Fruit fly (Drosophila melanogaster) whole organism, embryonic: Measurements from ENCODE around the gene CG13117.

ENCODE experiments used
- Adf1 ChIP-seq: fragments of 200-800 bp; sonication (Bioruptor generic); IDR thresholded peaks from 2 replicates; pipeline ENCODE4 v1.3.6; 2022; ENCODE audit warnings: missing biosample characterization, missing genetic modification characterization
- Blimp-1 ChIP-seq: fragments of 200-800 bp; sonication (Bioruptor generic); optimal IDR thresholded peaks from 3 replicates; lab custom pipeline; 2018; ENCODE audit warnings: missing biosample characterization, missing genetic modification characterization, mild to moderate bottlenecking, moderate library complexity, missing genetic modification reagents
- Bteb2 ChIP-seq: fragments of 200-800 bp; sonication (Bioruptor generic); optimal IDR thresholded peaks from 2 replicates; lab custom pipeline; 2016; ENCODE audit warnings: missing biosample characterization, missing genetic modification characterization
- CG10431 ChIP-seq: fragments of 200-800 bp; sonication (Bioruptor generic); optimal IDR thresholded peaks from 3 replicates; lab custom pipeline; 2018; ENCODE audit warnings: missing biosample characterization, mild to moderate bottlenecking, missing genetic modification characterization
- CG12942 ChIP-seq: fragments of 200-800 bp; sonication (Bioruptor generic); optimal IDR thresholded peaks from 3 replicates; lab custom pipeline; 2016; ENCODE audit warnings: missing biosample characterization, missing genetic modification characterization
- CG13287 ChIP-seq: fragments of 200-800 bp; sonication (Bioruptor generic); IDR thresholded peaks from 2 replicates; pipeline ENCODE4 v1.3.6; 2022; ENCODE audit warnings: missing biosample characterization, missing genetic modification characterization; ENCODE audit not compliant: partially characterized antibody
- CG13775 ChIP-seq: fragments of 200-800 bp; sonication (Bioruptor generic); optimal IDR thresholded peaks from 3 replicates; lab custom pipeline; 2017; ENCODE audit warnings: missing biosample characterization, mild to moderate bottlenecking, missing genetic modification characterization
- CG14860 ChIP-seq: fragments of 200-800 bp; sonication (Bioruptor generic); IDR thresholded peaks from 3 replicates; pipeline ENCODE4 v1.3.6; 2022; ENCODE audit warnings: missing biosample characterization, missing genetic modification characterization; ENCODE audit not compliant: partially characterized antibody
- CG1603 ChIP-seq: fragments of 200-800 bp; sonication (Bioruptor generic); optimal IDR thresholded peaks from 2 replicates; lab custom pipeline; 2019; ENCODE audit warnings: missing biosample characterization, mild to moderate bottlenecking, missing genetic modification characterization, moderate library complexity
- CG17186 ChIP-seq: fragments of 200-800 bp; sonication (Bioruptor generic); optimal IDR thresholded peaks from 3 replicates; lab custom pipeline; 2017; ENCODE audit warnings: missing biosample characterization, missing genetic modification reagents, missing genetic modification characterization
- CG17361 ChIP-seq: fragments of 200-800 bp; sonication (Bioruptor generic); IDR thresholded peaks from 3 replicates; pipeline ENCODE4 v1.3.6; 2022; ENCODE audit warnings: missing biosample characterization, missing genetic modification characterization
- CG17612 ChIP-seq: fragments of 200-800 bp; sonication (Bioruptor generic); IDR thresholded peaks from 2 replicates; pipeline ENCODE4 v1.3.6; 2022; ENCODE audit warnings: missing biosample characterization, missing genetic modification characterization
- CG2199 ChIP-seq: fragments of 200-800 bp; sonication (Bioruptor generic); IDR thresholded peaks from 3 replicates; pipeline ENCODE4 v1.3.6; 2022; ENCODE audit warnings: missing biosample characterization, missing genetic modification characterization
- CG3407 ChIP-seq: fragments of 200-800 bp; sonication (Bioruptor generic); optimal IDR thresholded peaks from 2 replicates; lab custom pipeline; 2018; ENCODE audit warnings: missing biosample characterization, mild to moderate bottlenecking, missing genetic modification characterization
- CG3847 ChIP-seq: fragments of 200-800 bp; sonication (Bioruptor generic); IDR thresholded peaks from 2 replicates; pipeline ENCODE4 v1.3.6; 2022; ENCODE audit warnings: missing biosample characterization, missing genetic modification characterization
- CG4404 ChIP-seq: fragments of 200-800 bp; sonication (Bioruptor generic); IDR thresholded peaks from 2 replicates; pipeline ENCODE4 v1.3.6; 2022; ENCODE audit warnings: missing biosample characterization, missing genetic modification characterization
- CG4424 ChIP-seq: fragments of 200-800 bp; sonication (Bioruptor generic); optimal IDR thresholded peaks from 3 replicates; lab custom pipeline; 2016; ENCODE audit warnings: missing biosample characterization, missing genetic modification characterization
- CG4617 ChIP-seq: fragments of 200-800 bp; sonication (Bioruptor generic); optimal IDR thresholded peaks from 3 replicates; lab custom pipeline; 2016; ENCODE audit warnings: missing biosample characterization, missing genetic modification characterization, borderline replicate concordance
- Dip3 ChIP-seq: fragments of 200-800 bp; sonication (Bioruptor generic); optimal IDR thresholded peaks from 3 replicates; lab custom pipeline; 2016; ENCODE audit warnings: missing biosample characterization, missing genetic modification characterization
- E2f1 ChIP-seq: fragments of 200-800 bp; sonication (Bioruptor generic); IDR thresholded peaks from 2 replicates; pipeline ENCODE4 v1.3.6; 2022; ENCODE audit warnings: missing biosample characterization, missing genetic modification characterization
- Eip74EF ChIP-seq, 2 experiments: fragments of 200-800 bp in 1 of 2; fragments of >200 bp in 1 of 2; sonication (Bioruptor generic) in 1 of 2; optimal IDR thresholded peaks; 2 replicates each; lab custom pipeline; 2017 to 2019; ENCODE audit warnings: missing biosample characterization in 2 of 2, missing genetic modification characterization in 2 of 2, mild to moderate bottlenecking in 1 of 2, moderate library complexity in 1 of 2
- H2.0 ChIP-seq: fragments of 200-800 bp; sonication (Bioruptor generic); IDR thresholded peaks from 2 replicates; pipeline ENCODE4 v1.3.6; 2022; ENCODE audit warnings: missing biosample characterization, missing genetic modification characterization
- Lhr ChIP-seq: fragments of 200-800 bp; sonication (Bioruptor generic); optimal IDR thresholded peaks from 3 replicates; lab custom pipeline; 2017; ENCODE audit warnings: mild to moderate bottlenecking, missing biosample characterization, missing genetic modification reagents, missing genetic modification characterization
- MESR4 ChIP-seq: fragments of 200-800 bp; sonication (Bioruptor generic); optimal IDR thresholded peaks from 2 replicates; lab custom pipeline; 2018; ENCODE audit warnings: missing biosample characterization, mild to moderate bottlenecking, missing genetic modification characterization, moderate library complexity
- Med ChIP-seq: fragments of 200-800 bp; sonication (Bioruptor generic); peaks from one replicate; lab custom pipeline; 2016; ENCODE audit warnings: missing biosample characterization, missing genetic modification characterization, mild to moderate bottlenecking, inconsistent platforms, moderate library complexity
- Meics ChIP-seq: fragments of 200-800 bp; sonication (Bioruptor generic); optimal IDR thresholded peaks from 2 replicates; lab custom pipeline; 2017; ENCODE audit warnings: missing biosample characterization, mild to moderate bottlenecking, missing genetic modification characterization
- Mes4 ChIP-seq: fragments of 200-800 bp; sonication (Bioruptor generic); optimal IDR thresholded peaks from 2 replicates; lab custom pipeline; 2016; ENCODE audit warnings: missing biosample characterization, missing genetic modification characterization
- NC2β ChIP-seq: fragments of 200-800 bp; sonication (Bioruptor generic); optimal IDR thresholded peaks from 2 replicates; lab custom pipeline; 2016; ENCODE audit warnings: missing biosample characterization, missing genetic modification characterization
- Spps ChIP-seq: fragments of 200-800 bp; sonication (Bioruptor generic); optimal IDR thresholded peaks from 2 replicates; lab custom pipeline; 2018; ENCODE audit warnings: missing biosample characterization, mild to moderate bottlenecking, missing genetic modification characterization
- TFAM ChIP-seq: fragments of 200-800 bp; sonication (Bioruptor generic); optimal IDR thresholded peaks from 2 replicates; lab custom pipeline; 2017; ENCODE audit warnings: missing biosample characterization, missing genetic modification characterization, inconsistent platforms
- bab2 ChIP-seq: fragments of 200-800 bp; sonication (Bioruptor generic); optimal IDR thresholded peaks from 2 replicates; lab custom pipeline; 2016; ENCODE audit warnings: missing biosample characterization, missing genetic modification characterization
- btn ChIP-seq: fragments of 200-800 bp; sonication (Bioruptor generic); optimal IDR thresholded peaks from 2 replicates; lab custom pipeline; 2016; ENCODE audit warnings: missing biosample characterization, missing genetic modification characterization
- chif ChIP-seq, 2 experiments: fragments of 200-800 bp; sonication (Bioruptor generic); optimal IDR thresholded peaks; 3 replicates each; lab custom pipeline; 2016; ENCODE audit warnings: missing biosample characterization in 2 of 2, missing genetic modification characterization in 2 of 2
- dati ChIP-seq: fragments of 200-800 bp; sonication (Bioruptor generic); IDR thresholded peaks from 2 replicates; pipeline ENCODE4 v1.3.6; 2022; ENCODE audit warnings: missing biosample characterization, missing genetic modification characterization
- dm ChIP-seq: fragments of 200-800 bp; sonication (Bioruptor generic); optimal IDR thresholded peaks from 3 replicates; lab custom pipeline; 2016; ENCODE audit warnings: missing biosample characterization, missing genetic modification characterization
- fru ChIP-seq: fragments of >200 bp; optimal IDR thresholded peaks from 2 replicates; lab custom pipeline; 2017
- fu2 ChIP-seq: fragments of 200-800 bp; sonication (Bioruptor generic); optimal IDR thresholded peaks from 2 replicates; lab custom pipeline; 2016; ENCODE audit warnings: missing biosample characterization, missing genetic modification characterization
- gro ChIP-seq: fragments of 200-800 bp; sonication (Bioruptor generic); optimal IDR thresholded peaks from 2 replicates; lab custom pipeline; 2016; ENCODE audit warnings: missing biosample characterization, missing genetic modification characterization
- ham ChIP-seq: fragments of 200-800 bp; sonication (Bioruptor generic); IDR thresholded peaks from 2 replicates; pipeline ENCODE4 v1.3.6; 2022; ENCODE audit warnings: missing biosample characterization, missing genetic modification characterization
- her ChIP-seq: fragments of 200-800 bp; sonication (Bioruptor generic); optimal IDR thresholded peaks from 2 replicates; lab custom pipeline; 2016; ENCODE audit warnings: missing biosample characterization, missing genetic modification characterization
- hkb ChIP-seq, 2 experiments: fragments of 200-800 bp in 1 of 2; fragments of >200 bp in 1 of 2; sonication (Bioruptor generic) in 1 of 2; IDR thresholded peaks in 1 of 2; optimal IDR thresholded peaks in 1 of 2; 2 replicates each; pipeline versions ENCODE4 v1.3.6 to Lab custom; 2017 to 2022; ENCODE audit warnings: missing biosample characterization in 1 of 2, missing genetic modification characterization in 1 of 2
- jigr1 ChIP-seq: fragments of 200-800 bp; sonication (Bioruptor generic); IDR thresholded peaks from 3 replicates; pipeline ENCODE4 v1.3.6; 2022; ENCODE audit warnings: missing biosample characterization, missing genetic modification characterization
- jumu ChIP-seq: fragments of 200-800 bp; sonication (Bioruptor generic); optimal IDR thresholded peaks from 3 replicates; lab custom pipeline; 2016; ENCODE audit warnings: missing biosample characterization, missing genetic modification characterization
- pan ChIP-seq, 4 experiments: fragments of >200 bp in 3 of 4; fragments of 200-800 bp in 1 of 4; sonication (Bioruptor generic) in 1 of 4; optimal IDR thresholded peaks in 3 of 4; IDR thresholded peaks in 1 of 4; 2 replicates each; pipeline versions ENCODE4 v1.3.6 to Lab custom; 2017 to 2022; ENCODE audit warnings: missing biosample characterization in 2 of 4, missing genetic modification characterization in 2 of 4, mixed read lengths in 1 of 4
- pb ChIP-seq: fragments of 200-800 bp; sonication (Bioruptor generic); optimal IDR thresholded peaks from 3 replicates; lab custom pipeline; 2016; ENCODE audit warnings: missing biosample characterization, missing genetic modification characterization
- row ChIP-seq: fragments of 200-800 bp; sonication (Bioruptor generic); IDR thresholded peaks from 3 replicates; pipeline ENCODE4 v1.3.6; 2022; ENCODE audit warnings: missing biosample characterization, missing genetic modification characterization
- schlank ChIP-seq: fragments of 200-800 bp; sonication (Bioruptor generic); optimal IDR thresholded peaks from 2 replicates; lab custom pipeline; 2018; ENCODE audit warnings: missing biosample characterization, mild to moderate bottlenecking, missing genetic modification characterization
- sens ChIP-seq: fragments of 200-800 bp; sonication (Bioruptor generic); peaks from one replicate; lab custom pipeline; 2016; ENCODE audit warnings: missing biosample characterization, missing genetic modification characterization
- tgo ChIP-seq: fragments of 200-800 bp; sonication (Bioruptor generic); IDR thresholded peaks from 3 replicates; pipeline ENCODE4 v1.3.6; 2022; ENCODE audit warnings: missing biosample characterization, missing genetic modification characterization
- z ChIP-seq: fragments of 200-800 bp; sonication (Bioruptor generic); IDR thresholded peaks from 3 replicates; pipeline ENCODE4 v1.3.6; 2022; ENCODE audit warnings: missing biosample characterization, missing genetic modification characterization
- zen ChIP-seq: fragments of 200-800 bp; sonication (Bioruptor generic); optimal IDR thresholded peaks from 3 replicates; lab custom pipeline; 2018; ENCODE audit warnings: missing biosample characterization, mild to moderate bottlenecking, missing genetic modification characterization, moderate library complexity

CG13117 gene

dm6 chr2L:9700454-9700853 is 36.0 kb upstream of the CG13117 start, which contains the start of gene pelo (continued):
- peak; percentile 66 for TF ChIP-seq CG4424 (GFP tag; lab: Kevin White, UChicago)
- TF ChIP-seq schlank (tag; lab: Kevin White, UChicago), result no peak
- TF ChIP-seq dm (GFP tag; lab: Kevin White, UChicago), result peak; percentile 55
- no peak for TF ChIP-seq bab2
- no peak for TF ChIP-seq pan (optimal IDR thresholded peaks at IDR 0.05; lab: Kevin White, UChicago)
- TF ChIP-seq pan (GFP tag; optimal IDR thresholded peaks at IDR 0.05 in 1 of 2, IDR thresholded peaks at IDR 0.05 in 1 of 2), result peak in 1 of 2 experiments; percentile 69
- TF ChIP-seq z, result no peak
- no peak for TF ChIP-seq hkb (optimal IDR thresholded peaks at IDR 0.05; lab: Kevin White, UChicago)
- TF ChIP-seq hkb (GFP tag; IDR thresholded peaks at IDR 0.05; lab: Robert Waterston, UW), result peak; percentile 34; the same call in 1 of the 2 replicates
- TF ChIP-seq fu2 (GFP tag; lab: Kevin White, UChicago), result no peak
- TF ChIP-seq CG3407, result peak; percentile 49
- TF ChIP-seq CG17612, result 0 out of 2 replicates have a peak, but pooled peaks have one; percentile 29
- TF ChIP-seq Bteb2 (GFP tag; lab: Kevin White, UChicago), result peak; percentile 23
- TF ChIP-seq CG4617 (GFP tag; lab: Kevin White, UChicago), result peak; percentile 6
- no peak for TF ChIP-seq MESR4 (GFP tag; lab: Kevin White, UChicago)
- TF ChIP-seq btn (GFP tag; lab: Kevin White, UChicago), result no peak
- TF ChIP-seq dati (GFP tag; lab: Robert Waterston, UW), result no peak
- TF ChIP-seq E2f1 (GFP tag; lab: Robert Waterston, UW), result no peak
- peak; percentile 43 for TF ChIP-seq zen (tag; lab: Kevin White, UChicago)
- TF ChIP-seq Mes4, result no peak
- TF ChIP-seq CG12942 (GFP tag; lab: Kevin White, UChicago), result peak; percentile 41
- TF ChIP-seq CG4404 (GFP tag; lab: Robert Waterston, UW), result peak; percentile 57
- TF ChIP-seq Eip74EF (GFP tag; optimal IDR thresholded peaks at IDR 0.05; lab: Kevin White, UChicago), result peak in 1 of 2 experiments; percentile 33
- TF ChIP-seq CG17361 (GFP tag; lab: Robert Waterston, UW), result peak; percentile 70; the same call in 2 of the 3 replicates
- TF ChIP-seq tgo (GFP tag; lab: Robert Waterston, UW), result peak; percentile 74
- no peak for TF ChIP-seq jumu (GFP tag; lab: Kevin White, UChicago)
- TF ChIP-seq CG14860 (GFP tag; lab: Robert Waterston, UW), result no peak
- TF ChIP-seq ham (GFP tag; lab: Robert Waterston, UW), result no peak
- TF ChIP-seq NC2β (GFP tag; lab: Kevin White, UChicago), result no peak
- peak; percentile 47 for TF ChIP-seq Spps (tag; lab: Kevin White, UChicago)
- no peak for TF ChIP-seq CG2199 (GFP tag; lab: Robert Waterston, UW)
- TF ChIP-seq sens (GFP tag; lab: Kevin White, UChicago), result peak; percentile 69
- peak; percentile 66 for TF ChIP-seq Lhr (GFP tag; lab: Kevin White, UChicago)
- TF ChIP-seq her (GFP tag; lab: Kevin White, UChicago), result no peak
- TF ChIP-seq H2.0 (GFP tag; lab: Robert Waterston, UW), result peak; percentile 58
- TF ChIP-seq gro (GFP tag; lab: Kevin White, UChicago), result no peak
- peak; percentile 33; the same call in 1 of the 2 replicates for TF ChIP-seq Adf1 (GFP tag; lab: Robert Waterston, UW)
- TF ChIP-seq CG3847, result peak; percentile 31; the same call in 1 of the 2 replicates
- TF ChIP-seq Med, result peak; percentile 81
- peak; percentile 11 for TF ChIP-seq CG17186 (GFP tag; lab: Kevin White, UChicago)
- no peak for TF ChIP-seq CG1603 (tag; lab: Kevin White, UChicago)
- no peak for TF ChIP-seq pb (GFP tag; lab: Kevin White, UChicago)
- no peak for TF ChIP-seq CG10431 (GFP tag; lab: Kevin White, UChicago)
- no peak for TF ChIP-seq jigr1 (GFP tag; lab: Robert Waterston, UW)
- TF ChIP-seq Dip3 (GFP tag; lab: Kevin White, UChicago), result peak; percentile 20
- peak; percentile 94 for TF ChIP-seq row (GFP tag; lab: Robert Waterston, UW)
- peak; percentile 49 for TF ChIP-seq Blimp-1 (GFP tag; lab: Kevin White, UChicago)
- no peak for TF ChIP-seq TFAM (GFP tag; lab: Kevin White, UChicago)
- no peak; the same call in 1 of the 2 replicates for TF ChIP-seq CG13287 (GFP tag; lab: Robert Waterston, UW)
- TF ChIP-seq CG13775, result peak; percentile 81
- TF ChIP-seq Meics, result peak; percentile 74
- TF ChIP-seq fru (lab: Kevin White, UChicago), result no peak
- no peak for TF ChIP-seq chif (GFP tag; optimal IDR thresholded peaks at IDR 0.05; lab: Kevin White, UChicago)
